Worm (Caenorhabditis elegans): Measurements from ENCODE around the gene cct-4.

ce11 chrII:8246476-8246875 lies 37.0 kb upstream of the cct-4 start, which contains the start of gene F35C11.3:
- no peak for TF ChIP-seq unc-62 (GFP tag; optimal IDR thresholded peaks at IDR 0.05)
- TF ChIP-seq snpc-4 (tag; optimal IDR thresholded peaks at IDR 0.05): no peak
- TF ChIP-seq blmp-1 (tag; optimal IDR thresholded peaks at IDR 0.05): no peak
- no peak for TF ChIP-seq nhr-28 (tag; optimal IDR thresholded peaks at IDR 0.05)
- TF ChIP-seq pha-4 (tag; optimal IDR thresholded peaks at IDR 0.05): no peak
- TF ChIP-seq nhr-237 (tag; optimal IDR thresholded peaks at IDR 0.05): no peak
- TF ChIP-seq nhr-12 (tag; optimal IDR thresholded peaks at IDR 0.05): no peak
- no peak for TF ChIP-seq ces-1 (GFP tag; optimal IDR thresholded peaks at IDR 0.05)
- no peak for TF ChIP-seq mep-1 (tag; optimal IDR thresholded peaks at IDR 0.05)
- TF ChIP-seq sptf-1 (tag; optimal IDR thresholded peaks at IDR 0.05): no peak

Data from whole organism, mixed stage, embryonic.